Worm (Caenorhabditis elegans): ENCODE data around the gene str-261.
"Not testable (repeated sequence)": the region's sequence is repeated elsewhere in the genome, so short reads cannot be mapped to it uniquely, and the experiment has no call there.

The str-261 gene

ce11 chrIII:11074214-11074613, at the start of gene str-261:
str-261 (plus strand) TSS chrIII:11074514.
- TF ChIP-seq unc-62 (GFP tag; optimal IDR thresholded peaks at IDR 0.05): no peak

ce11 chrIII:11025138-11025537, 49.2 kb upstream of the str-261 start:
- TF ChIP-seq unc-62 (GFP tag; optimal IDR thresholded peaks at IDR 0.05): no peak

- TF ChIP-seq unc-62 (GFP tag; optimal IDR thresholded peaks at IDR 0.05): no peak
Measured at ce11 chrIII:11026516-11027048, 47.7 kb upstream of the str-261 start, which contains the start of gene Y48A6B.7. Y48A6B.7 (minus strand) TSS chrIII:11026566.

- TF ChIP-seq unc-62 (GFP tag; optimal IDR thresholded peaks at IDR 0.05): not testable (repeated sequence)
Measured at ce11 chrIII:11029337-11029736, 45.0 kb upstream of the str-261 start, which contains the start of gene Y48A6B.8. Y48A6B.8 (minus strand) TSS chrIII:11029437.

- no peak for TF ChIP-seq unc-62 (GFP tag; optimal IDR thresholded peaks at IDR 0.05)
Measured at ce11 chrIII:11031309-11031708, 43.0 kb upstream of the str-261 start, which contains the start of gene Y48A6B.14. Y48A6B.14 (plus strand) TSS chrIII:11031609.

ce11 chrIII:11032872-11033271, 41.4 kb upstream of the str-261 start, which contains the start of gene Y48A6B.9:
Y48A6B.9 (plus strand) TSS chrIII:11033172.
- no peak for TF ChIP-seq unc-62 (GFP tag; optimal IDR thresholded peaks at IDR 0.05)

- TF ChIP-seq unc-62 (GFP tag; optimal IDR thresholded peaks at IDR 0.05): no peak
Measured at ce11 chrIII:11036132-11036531, 38.2 kb upstream of the str-261 start.

ce11 chrIII:11036640-11037039, 37.7 kb upstream of the str-261 start, which contains the start of gene spat-2:
spat-2 (plus strand) TSS chrIII:11036940.
- no peak for TF ChIP-seq unc-62 (GFP tag; optimal IDR thresholded peaks at IDR 0.05)

ce11 chrIII:11039250-11039649, 35.1 kb upstream of the str-261 start:
- TF ChIP-seq unc-62 (GFP tag; optimal IDR thresholded peaks at IDR 0.05): no peak

- TF ChIP-seq unc-62 (GFP tag; optimal IDR thresholded peaks at IDR 0.05): no peak
Measured at ce11 chrIII:11040606-11041005, 33.7 kb upstream of the str-261 start.

- TF ChIP-seq unc-62 (GFP tag; optimal IDR thresholded peaks at IDR 0.05): no peak
Measured at ce11 chrIII:11045196-11045595, 29.1 kb upstream of the str-261 start.

ce11 chrIII:11046549-11046948, 27.8 kb upstream of the str-261 start:
- TF ChIP-seq unc-62 (GFP tag; optimal IDR thresholded peaks at IDR 0.05): no peak

- no peak for TF ChIP-seq unc-62 (GFP tag; optimal IDR thresholded peaks at IDR 0.05)
Measured at ce11 chrIII:11050658-11051118, 23.6 kb upstream of the str-261 start.

- TF ChIP-seq unc-62 (GFP tag; optimal IDR thresholded peaks at IDR 0.05): no peak
Measured at ce11 chrIII:11053603-11054002, 20.7 kb upstream of the str-261 start.

- TF ChIP-seq unc-62 (GFP tag; optimal IDR thresholded peaks at IDR 0.05): no peak
Measured at ce11 chrIII:11054032-11054431, 20.3 kb upstream of the str-261 start.

- no peak for TF ChIP-seq unc-62 (GFP tag; optimal IDR thresholded peaks at IDR 0.05)
Measured at ce11 chrIII:11054532-11055265, 19.6 kb upstream of the str-261 start.

ce11 chrIII:11059775-11060174, 14.5 kb upstream of the str-261 start:
- TF ChIP-seq unc-62 (GFP tag; optimal IDR thresholded peaks at IDR 0.05): no peak

Data from whole organism, dauer.